Worm (Caenorhabditis elegans): ENCODE measurements around the gene Y45G12B.2.
A peak's percentile ranks its signal among the peaks of the same experiment; 100 is the strongest.

Y45G12B.2 gene

ce11 chrV:2725225-2725624, 30.7 kb downstream of the Y45G12B.2 start, which contains the start of gene srg-59:
TSS of gene srg-59 (minus strand) at chrV:2725325.
- TF ChIP-seq nhr-76 (tag; optimal IDR thresholded peaks at IDR 0.05) (no peak), elt-3 (tag; optimal IDR thresholded peaks at IDR 0.05) (no peak), fos-1 (tag; optimal IDR thresholded peaks at IDR 0.05) (no peak), nhr-11 (tag; optimal IDR thresholded peaks at IDR 0.05) (no peak), ztf-11 (tag; optimal IDR thresholded peaks at IDR 0.05) (no peak), egl-27 (tag; optimal IDR thresholded peaks at IDR 0.05) (no peak), nhr-23 (tag; optimal IDR thresholded peaks at IDR 0.05) (no peak), tbx-2 (tag; optimal IDR thresholded peaks at IDR 0.05) (no peak)

- TF ChIP-seq mml-1 (tag; optimal IDR thresholded peaks at IDR 0.05) (no peak), ztf-11 (tag; optimal IDR thresholded peaks at IDR 0.05) (no peak), egl-5 (tag; optimal IDR thresholded peaks at IDR 0.05) (no peak), unc-62 (GFP tag; optimal IDR thresholded peaks at IDR 0.05) (no peak), nhr-43 (tag; optimal IDR thresholded peaks at IDR 0.05; ENCODE audit: poor library complexity, severe bottlenecking) (no peak)
Measured at ce11 chrV:2727101-2727500, 32.5 kb downstream of the Y45G12B.2 start, which contains the start of gene str-13. TSS of gene str-13 (minus strand) at chrV:2727201.

- TF ChIP-seq lin-39 (tag; optimal IDR thresholded peaks at IDR 0.05) (no peak), ceh-9 (tag; optimal IDR thresholded peaks at IDR 0.05) (no peak), pha-4 (tag; optimal IDR thresholded peaks at IDR 0.05) (no peak), ceh-16 (tag; optimal IDR thresholded peaks at IDR 0.05) (no peak)
Measured at ce11 chrV:2728236-2728635, 33.7 kb downstream of the Y45G12B.2 start, which contains the start of gene str-33. TSS of gene str-33 (plus strand) at chrV:2728536.

- TF ChIP-seq pqm-1 (tag; optimal IDR thresholded peaks at IDR 0.05) (peak; percentile 67), fos-1 (tag; optimal IDR thresholded peaks at IDR 0.05) (no peak), sea-2 (GFP tag; optimal IDR thresholded peaks at IDR 0.05) (no peak), elt-2 (tag; optimal IDR thresholded peaks at IDR 0.05) (peak; percentile 95), nhr-43 (tag; optimal IDR thresholded peaks at IDR 0.05; ENCODE audit: poor library complexity, severe bottlenecking) (no peak), ceh-82 (tag; optimal IDR thresholded peaks at IDR 0.05) (no peak), ama-1 (optimal IDR thresholded peaks at IDR 0.05) (peak; percentile 70)
Measured at ce11 chrV:2730784-2731480, 36.4 kb downstream of the Y45G12B.2 start, which contains the start of gene dod-3. TSS of gene dod-3 (minus strand) at chrV:2731098.

- TF ChIP-seq ztf-11 (tag; optimal IDR thresholded peaks at IDR 0.05) (no peak), lin-39 (tag; optimal IDR thresholded peaks at IDR 0.05) (no peak), hmg-11 (tag; optimal IDR thresholded peaks at IDR 0.05) (no peak), nhr-43 (tag; optimal IDR thresholded peaks at IDR 0.05; ENCODE audit: poor library complexity, severe bottlenecking) (no peak), unc-39 (tag; optimal IDR thresholded peaks at IDR 0.05) (no peak)
Measured at ce11 chrV:2734360-2734759, 39.8 kb downstream of the Y45G12B.2 start, which contains the start of gene srg-57. TSS of gene srg-57 (minus strand) at chrV:2734460.

- TF ChIP-seq pha-4 (tag; optimal IDR thresholded peaks at IDR 0.05) (no peak), nhr-43 (tag; optimal IDR thresholded peaks at IDR 0.05; ENCODE audit: poor library complexity, severe bottlenecking) (no peak), jun-1 (tag; optimal IDR thresholded peaks at IDR 0.05) (no peak), skn-1 (tag; optimal IDR thresholded peaks at IDR 0.05) (no peak), fos-1 (tag; optimal IDR thresholded peaks at IDR 0.05) (no peak), nhr-67 (tag; optimal IDR thresholded peaks at IDR 0.05) (no peak), fkh-2 (tag; optimal IDR thresholded peaks at IDR 0.05) (no peak), ceh-16 (tag; optimal IDR thresholded peaks at IDR 0.05) (no peak), fkh-10 (GFP tag; optimal IDR thresholded peaks at IDR 0.05) (no peak), ama-1 (optimal IDR thresholded peaks at IDR 0.05) (no peak)
Measured at ce11 chrV:2738174-2738573, 43.6 kb downstream of the Y45G12B.2 start, which contains the start of gene srg-56. TSS of gene srg-56 (minus strand) at chrV:2738274.

ce11 chrV:2739607-2740006, 45.0 kb downstream of the Y45G12B.2 start:
- TF ChIP-seq ztf-4 (tag; optimal IDR thresholded peaks at IDR 0.05) (no peak), nhr-28 (tag; optimal IDR thresholded peaks at IDR 0.05) (no peak), egl-27 (tag; optimal IDR thresholded peaks at IDR 0.05) (no peak), ztf-11 (tag; optimal IDR thresholded peaks at IDR 0.05) (no peak), nhr-23 (tag; optimal IDR thresholded peaks at IDR 0.05) (no peak), fos-1 (tag; optimal IDR thresholded peaks at IDR 0.05) (no peak), sea-2 (GFP tag; optimal IDR thresholded peaks at IDR 0.05) (no peak), unc-39 (tag; optimal IDR thresholded peaks at IDR 0.05) (no peak), ama-1 (optimal IDR thresholded peaks at IDR 0.05) (no peak), daf-12 (tag; optimal IDR thresholded peaks at IDR 0.05) (no peak), nhr-67 (tag; optimal IDR thresholded peaks at IDR 0.05) (no peak), aly-2 (tag; optimal IDR thresholded peaks at IDR 0.05) (no peak), mml-1 (tag; optimal IDR thresholded peaks at IDR 0.05) (no peak), ceh-82 (tag; optimal IDR thresholded peaks at IDR 0.05) (no peak), tbx-2 (tag; optimal IDR thresholded peaks at IDR 0.05) (no peak), ceh-9 (tag; optimal IDR thresholded peaks at IDR 0.05) (no peak)

Data from whole organism, L3 larva.